Fruit fly (Drosophila melanogaster) S2 (cell line): ENCODE results near the gene pnt.

ENCODE experiments used
- CG8478 ChIP-seq: fragments of >200 bp; optimal IDR thresholded peaks from 2 replicates; lab custom pipeline; 2018
- CTCF ChIP-seq, 2 experiments: fragments of >200 bp; optimal IDR thresholded peaks; 2 replicates each; lab custom pipeline; 2018

DNA sequence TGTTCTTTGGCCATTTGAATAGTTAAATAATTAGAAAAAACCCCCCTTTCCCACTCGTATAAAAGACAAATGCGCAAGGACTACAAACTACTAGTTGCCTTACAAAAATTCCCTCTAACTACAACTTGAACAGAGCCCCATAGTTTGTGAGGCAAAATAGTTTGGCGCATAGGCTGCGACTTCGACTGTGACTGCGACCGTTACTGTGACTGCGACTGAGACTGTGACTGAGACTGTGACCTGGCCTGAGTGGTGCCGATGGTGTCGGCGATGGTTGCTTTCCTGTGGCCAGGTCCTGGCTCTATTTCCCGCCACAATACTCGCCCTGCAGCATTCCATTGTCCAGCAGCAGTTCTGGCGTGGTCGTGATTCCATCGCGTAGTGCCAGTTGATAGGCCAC lies 31.3 kb upstream of the pnt start:
- TF ChIP-seq CG8478 (lab: Kevin White, UChicago): no peak
- no peak for TF ChIP-seq CTCF (optimal IDR thresholded peaks at IDR 0.05; lab: Kevin White, UChicago)
